Fruit fly (Drosophila melanogaster) whole organism, embryonic: ENCODE data around the gene Trm1.

Experiments
- Bteb2 ChIP-seq: fragments of 200-800 bp; sonication (Bioruptor generic); optimal IDR thresholded peaks from 2 replicates; lab custom pipeline; 2016; ENCODE audit warnings: missing biosample characterization, missing genetic modification characterization
- CG10462 ChIP-seq: fragments of 200-800 bp; sonication (Bioruptor generic); optimal IDR thresholded peaks from 2 replicates; lab custom pipeline; 2016; ENCODE audit warnings: missing biosample characterization, missing genetic modification characterization
- CG11695 ChIP-seq: fragments of 200-800 bp; sonication (Bioruptor generic); IDR thresholded peaks from 3 replicates; pipeline ENCODE4 v1.3.6; 2022; ENCODE audit warnings: missing biosample characterization, missing genetic modification characterization
- CG14050 ChIP-seq: fragments of 200-800 bp; sonication (Bioruptor generic); IDR thresholded peaks from 3 replicates; pipeline ENCODE4 v1.3.6; 2022; ENCODE audit warnings: missing biosample characterization, missing genetic modification characterization
- CG15479 ChIP-seq: fragments of 200-800 bp; sonication (Bioruptor generic); optimal IDR thresholded peaks from 3 replicates; lab custom pipeline; 2019; ENCODE audit warnings: missing biosample characterization, mild to moderate bottlenecking, missing genetic modification characterization, moderate library complexity
- CG1647 ChIP-seq: fragments of 200-800 bp; sonication (Bioruptor generic); optimal IDR thresholded peaks from 3 replicates; lab custom pipeline; 2016; ENCODE audit warnings: missing biosample characterization, missing genetic modification characterization
- CG3726 ChIP-seq: fragments of 200-800 bp; sonication (Bioruptor generic); IDR thresholded peaks from 3 replicates; pipeline ENCODE4, ENCODE4 v1.3.6; 2022; ENCODE audit warnings: missing biosample characterization, missing genetic modification characterization
- CG6272 ChIP-seq: fragments of 200-800 bp; sonication (Bioruptor generic); IDR thresholded peaks from 2 replicates; pipeline ENCODE4 v1.3.6; 2022; ENCODE audit warnings: missing biosample characterization, missing genetic modification characterization
- CG6791 ChIP-seq: fragments of 200-800 bp; sonication (Bioruptor generic); IDR thresholded peaks from 3 replicates; pipeline ENCODE4 v1.3.6; 2022; ENCODE audit warnings: missing biosample characterization, missing genetic modification characterization; ENCODE audit not compliant: partially characterized antibody
- CG7271 ChIP-seq: fragments of 200-800 bp; sonication (Bioruptor generic); optimal IDR thresholded peaks from 2 replicates; lab custom pipeline; 2018; ENCODE audit warnings: missing biosample characterization, mild to moderate bottlenecking, missing genetic modification characterization, moderate library complexity
- CG7928 ChIP-seq: fragments of 200-800 bp; sonication (Bioruptor generic); optimal IDR thresholded peaks from 2 replicates; lab custom pipeline; 2017; ENCODE audit warnings: missing biosample characterization, mild to moderate bottlenecking, missing genetic modification characterization
- CG8281 ChIP-seq: fragments of 200-800 bp; sonication (Bioruptor generic); optimal IDR thresholded peaks from 2 replicates; lab custom pipeline; 2018; ENCODE audit warnings: missing biosample characterization, mild to moderate bottlenecking, missing genetic modification characterization, moderate library complexity
- CG8290 ChIP-seq, 3 experiments: fragments of 200-800 bp; sonication (Bioruptor generic); optimal IDR thresholded peaks; 2 replicates each; lab custom pipeline; 2016 to 2019; ENCODE audit warnings: missing biosample characterization in 3 of 3, missing genetic modification characterization in 3 of 3, mild to moderate bottlenecking in 2 of 3, moderate library complexity in 1 of 3
- CG9727 ChIP-seq: fragments of 200-800 bp; sonication (Bioruptor generic); optimal IDR thresholded peaks from 3 replicates; lab custom pipeline; 2017; ENCODE audit warnings: missing biosample characterization, mild to moderate bottlenecking, missing genetic modification characterization
- CrebB ChIP-seq: fragments of 200-800 bp; sonication (Bioruptor generic); optimal IDR thresholded peaks from 3 replicates; lab custom pipeline; 2018; ENCODE audit warnings: missing biosample characterization, mild to moderate bottlenecking, missing genetic modification characterization
- D19A ChIP-seq: fragments of 200-800 bp; optimal IDR thresholded peaks from 3 replicates; lab custom pipeline; 2019; ENCODE audit warnings: missing biosample characterization, mild to moderate bottlenecking, missing genetic modification characterization, moderate library complexity
- D19B ChIP-seq: fragments of 200-800 bp; sonication (Bioruptor generic); optimal IDR thresholded peaks from 2 replicates; lab custom pipeline; 2017; ENCODE audit warnings: missing biosample characterization, mild to moderate bottlenecking, missing genetic modification characterization
- Doc3 ChIP-seq: fragments of 200-800 bp; sonication (Bioruptor generic); IDR thresholded peaks from 3 replicates; pipeline ENCODE4 v1.3.6; 2022; ENCODE audit warnings: missing biosample characterization, missing genetic modification characterization; ENCODE audit not compliant: partially characterized antibody
- Elba2 ChIP-seq: fragments of 200-800 bp; sonication (Bioruptor generic); optimal IDR thresholded peaks from 3 replicates; lab custom pipeline; 2016; ENCODE audit warnings: missing biosample characterization, missing genetic modification characterization
- Fer3 ChIP-seq: fragments of 200-800 bp; sonication (Bioruptor generic); optimal IDR thresholded peaks from 2 replicates; lab custom pipeline; 2018; ENCODE audit warnings: missing biosample characterization, mild to moderate bottlenecking, missing genetic modification characterization, moderate library complexity
- Lhr ChIP-seq: fragments of 200-800 bp; sonication (Bioruptor generic); optimal IDR thresholded peaks from 3 replicates; lab custom pipeline; 2017; ENCODE audit warnings: mild to moderate bottlenecking, missing biosample characterization, missing genetic modification reagents, missing genetic modification characterization
- Mes4 ChIP-seq: fragments of 200-800 bp; sonication (Bioruptor generic); optimal IDR thresholded peaks from 2 replicates; lab custom pipeline; 2016; ENCODE audit warnings: missing biosample characterization, missing genetic modification characterization
- Nf-YA ChIP-seq: fragments of 200-800 bp; sonication (Bioruptor generic); IDR thresholded peaks from 2 replicates; pipeline ENCODE4 v1.3.6; 2022; ENCODE audit warnings: missing biosample characterization, missing genetic modification characterization
- PHDP ChIP-seq: fragments of 200-800 bp; sonication (Bioruptor generic); optimal IDR thresholded peaks from 3 replicates; lab custom pipeline; 2018; ENCODE audit warnings: missing biosample characterization, mild to moderate bottlenecking, missing genetic modification characterization, moderate library complexity
- Scr ChIP-seq: fragments of 200-800 bp; sonication (Bioruptor generic); IDR thresholded peaks from 2 replicates; pipeline ENCODE4 v1.3.6; 2022; ENCODE audit warnings: missing biosample characterization, missing genetic modification characterization; ENCODE audit not compliant: partially characterized antibody
- Side ChIP-seq: fragments of 200-800 bp; sonication (Bioruptor generic); optimal IDR thresholded peaks from 2 replicates; lab custom pipeline; 2016; ENCODE audit warnings: missing biosample characterization, missing genetic modification characterization
- Vsx1 ChIP-seq: fragments of 200-800 bp; sonication (Bioruptor generic); optimal IDR thresholded peaks from 2 replicates; lab custom pipeline; 2017; ENCODE audit warnings: missing biosample characterization, mild to moderate bottlenecking, missing genetic modification characterization, missing genetic modification reagents
- ap ChIP-seq: fragments of 200-800 bp; sonication (Bioruptor generic); IDR thresholded peaks from 2 replicates; pipeline ENCODE4 v1.3.6; 2022; ENCODE audit warnings: missing biosample characterization, missing genetic modification characterization
- ash1 ChIP-seq: fragments of 200-800 bp; sonication (Bioruptor generic); optimal IDR thresholded peaks from 2 replicates; lab custom pipeline; 2018; ENCODE audit warnings: missing biosample characterization, mild to moderate bottlenecking, missing genetic modification characterization
- bcd ChIP-seq: fragments of 200-800 bp; sonication (Bioruptor generic); optimal IDR thresholded peaks from 2 replicates; lab custom pipeline; 2017; ENCODE audit warnings: missing biosample characterization, mild to moderate bottlenecking, missing genetic modification characterization
- cad ChIP-seq: fragments of >200 bp; optimal IDR thresholded peaks from 2 replicates; lab custom pipeline; 2017; ENCODE audit warnings: missing biosample characterization, missing genetic modification characterization
- caup ChIP-seq: fragments of 200-800 bp; sonication (Bioruptor generic); optimal IDR thresholded peaks from 3 replicates; lab custom pipeline; 2017; ENCODE audit warnings: missing biosample characterization, mild to moderate bottlenecking, missing genetic modification characterization, moderate library complexity; ENCODE audit not compliant: severe bottlenecking
- dm ChIP-seq: fragments of 200-800 bp; sonication (Bioruptor generic); optimal IDR thresholded peaks from 3 replicates; lab custom pipeline; 2016; ENCODE audit warnings: missing biosample characterization, missing genetic modification characterization
- eve ChIP-seq, 2 experiments: fragments of >200 bp; optimal IDR thresholded peaks; 2 replicates each; lab custom pipeline; 2017; ENCODE audit warnings: missing biosample characterization in 2 of 2, missing genetic modification characterization in 2 of 2
- kah ChIP-seq: fragments of 200-800 bp; sonication (Bioruptor generic); optimal IDR thresholded peaks from 2 replicates; lab custom pipeline; 2018; ENCODE audit warnings: missing biosample characterization, mild to moderate bottlenecking, missing genetic modification characterization
- knrl ChIP-seq: fragments of 200-800 bp; sonication (Bioruptor generic); IDR thresholded peaks from 3 replicates; pipeline ENCODE4 v1.3.6; 2022; ENCODE audit warnings: missing biosample characterization, missing genetic modification characterization; ENCODE audit not compliant: partially characterized antibody
- lab ChIP-seq: fragments of 200-800 bp; sonication (Bioruptor generic); optimal IDR thresholded peaks from 3 replicates; lab custom pipeline; 2017; ENCODE audit warnings: missing biosample characterization, missing genetic modification characterization, mild to moderate bottlenecking, moderate library complexity, missing genetic modification reagents
- nmo ChIP-seq: fragments of 200-800 bp; sonication (Bioruptor generic); optimal IDR thresholded peaks from 2 replicates; lab custom pipeline; 2018; ENCODE audit warnings: missing biosample characterization, mild to moderate bottlenecking, missing genetic modification characterization, moderate library complexity
- p53 ChIP-seq: fragments of 200-800 bp; sonication (Bioruptor generic); optimal IDR thresholded peaks from 2 replicates; lab custom pipeline; 2016; ENCODE audit warnings: missing biosample characterization, missing genetic modification characterization
- peb ChIP-seq: fragments of 200-800 bp; sonication (Bioruptor generic); IDR thresholded peaks from 2 replicates; pipeline ENCODE4 v1.3.6; 2022; ENCODE audit warnings: missing biosample characterization, missing genetic modification characterization
- rib ChIP-seq: fragments of 200-800 bp; sonication (Bioruptor generic); IDR thresholded peaks from 2 replicates; pipeline ENCODE4 v1.3.6; 2022; ENCODE audit warnings: missing biosample characterization, missing genetic modification characterization
- sens ChIP-seq: fragments of 200-800 bp; sonication (Bioruptor generic); peaks from one replicate; lab custom pipeline; 2016; ENCODE audit warnings: missing biosample characterization, missing genetic modification characterization
- so ChIP-seq: fragments of 200-800 bp; sonication (Bioruptor generic); IDR thresholded peaks from 3 replicates; pipeline ENCODE4 v1.3.6; 2022; ENCODE audit warnings: missing biosample characterization, missing genetic modification characterization
- tll ChIP-seq, 2 experiments: fragments of 200-800 bp in 1 of 2; fragments of >200 bp in 1 of 2; sonication (Bioruptor generic) in 1 of 2; optimal IDR thresholded peaks; 2 replicates each; lab custom pipeline; 2017 to 2019; ENCODE audit warnings: missing biosample characterization in 2 of 2, missing genetic modification characterization in 2 of 2, mild to moderate bottlenecking in 1 of 2, moderate library complexity in 1 of 2
- tna ChIP-seq: fragments of 200-800 bp; sonication (Bioruptor generic); IDR thresholded peaks from 2 replicates; pipeline ENCODE4 v1.3.6; 2022; ENCODE audit warnings: missing biosample characterization, missing genetic modification characterization; ENCODE audit not compliant: partially characterized antibody
- twi ChIP-seq: fragments of 200-800 bp; optimal IDR thresholded peaks from 2 replicates; lab custom pipeline; 2019; ENCODE audit warnings: missing biosample characterization, mild to moderate bottlenecking, missing genetic modification characterization, moderate library complexity
- unpg ChIP-seq: fragments of 200-800 bp; sonication (Bioruptor generic); optimal IDR thresholded peaks from 3 replicates; lab custom pipeline; 2018; ENCODE audit warnings: missing biosample characterization, mild to moderate bottlenecking, missing genetic modification characterization, moderate library complexity
- yki ChIP-seq: fragments of >200 bp; optimal IDR thresholded peaks from 3 replicates; lab custom pipeline; 2018
- zen ChIP-seq: fragments of 200-800 bp; sonication (Bioruptor generic); optimal IDR thresholded peaks from 3 replicates; lab custom pipeline; 2018; ENCODE audit warnings: missing biosample characterization, mild to moderate bottlenecking, missing genetic modification characterization, moderate library complexity

The Trm1 gene

dm6 chr2L:12466506-12467043 lies 38.7 kb downstream of the Trm1 start:
- TF ChIP-seq Doc3 (no peak), rib (GFP tag; lab: Robert Waterston, UW) (0 out of 2 replicates have a peak, but pooled peaks have one; percentile 45), peb (no peak), CG7271 (tag; lab: Kevin White, UChicago) (peak; percentile 53), CG9727 (no peak), tna (GFP tag; lab: Robert Waterston, UW) (peak; percentile 12; the same call in 1 of the 2 replicates), CG8281 (no peak), cad (GFP tag; lab: Kevin White, UChicago) (peak; percentile 93), tll (GFP tag; optimal IDR thresholded peaks at IDR 0.05; lab: Kevin White, UChicago) (peak in 1 of 2 experiments; percentile 98), Elba2 (GFP tag; lab: Kevin White, UChicago) (no peak), CG6272 (GFP tag; lab: Robert Waterston, UW) (no peak), p53 (GFP tag; lab: Kevin White, UChicago) (no peak), so (GFP tag; lab: Robert Waterston, UW) (no peak), CG15479 (GFP tag; lab: Kevin White, UChicago) (peak; percentile 85), ap (0 out of 2 replicates have a peak, but pooled peaks have one; percentile 12), bcd (GFP tag; lab: Kevin White, UChicago) (no peak), dm (GFP tag; lab: Kevin White, UChicago) (no peak), sens (peak; percentile 80), CG7928 (GFP tag; lab: Kevin White, UChicago) (no peak), lab (GFP tag; lab: Kevin White, UChicago) (no peak), knrl (GFP tag; lab: Robert Waterston, UW) (no peak), D19A (no peak), zen (tag; lab: Kevin White, UChicago) (peak; percentile 99)

- no peak for TF ChIP-seq Vsx1 (GFP tag; lab: Kevin White, UChicago)
- no peak for TF ChIP-seq Scr (GFP tag; lab: Robert Waterston, UW)
- TF ChIP-seq twi = no peak
- peak; percentile 64 for TF ChIP-seq Side (GFP tag; lab: Kevin White, UChicago)
- TF ChIP-seq CG1647 = peak; percentile 21
- no peak for TF ChIP-seq yki (lab: Kevin White, UChicago)
- TF ChIP-seq CG3726 = no peak
- no peak for TF ChIP-seq CG14050 (GFP tag; lab: Robert Waterston, UW)
- no peak for TF ChIP-seq ash1
- TF ChIP-seq Lhr (GFP tag; lab: Kevin White, UChicago) = no peak
- TF ChIP-seq PHDP (tag; lab: Kevin White, UChicago) = peak; percentile 54
- peak; percentile 19; the same call in 1 of the 3 replicates for TF ChIP-seq CG11695 (GFP tag; lab: Robert Waterston, UW)
- TF ChIP-seq unpg (GFP tag; lab: Kevin White, UChicago) = peak; percentile 46
- TF ChIP-seq Elba2 (GFP tag; lab: Kevin White, UChicago) = no peak
- no peak for TF ChIP-seq CG6791
- TF ChIP-seq CG10462 (GFP tag; lab: Kevin White, UChicago) = no peak
- no peak for TF ChIP-seq Nf-YA (GFP tag; lab: Robert Waterston, UW)
- TF ChIP-seq Fer3 (tag; lab: Kevin White, UChicago) = peak; percentile 66
- TF ChIP-seq nmo = no peak
- TF ChIP-seq knrl (GFP tag; lab: Robert Waterston, UW) = no peak
- peak in 1 of 2 experiments; percentile 9 for TF ChIP-seq eve (GFP tag; optimal IDR thresholded peaks at IDR 0.05; lab: Kevin White, UChicago)
- no peak for TF ChIP-seq CG8290 (GFP tag; optimal IDR thresholded peaks at IDR 0.05; lab: Kevin White, UChicago)
- peak in 1 of 2 experiments; percentile 90 for TF ChIP-seq CG8290 (tag; optimal IDR thresholded peaks at IDR 0.05; lab: Kevin White, UChicago)
- TF ChIP-seq kah (GFP tag; lab: Kevin White, UChicago) = no peak
- peak; percentile 73 for TF ChIP-seq D19B (GFP tag; lab: Kevin White, UChicago)
- no peak for TF ChIP-seq Mes4 (GFP tag; lab: Kevin White, UChicago)
- TF ChIP-seq CrebB (tag; lab: Kevin White, UChicago) = peak; percentile 12
- peak; percentile 13 for TF ChIP-seq Bteb2
- TF ChIP-seq caup (GFP tag; lab: Kevin White, UChicago) = peak; percentile 42
Measured at dm6 chr2L:12467673-12468072, 39.8 kb downstream of the Trm1 start.
